Worm (Caenorhabditis elegans) whole organism, young adult: ENCODE results near the gene hlh-31.

Experiments used
- B0019.2 ChIP-seq: fragments of 200-800 bp; sonication (Bioruptor generic); conservative IDR thresholded peaks from 2 replicates; pipeline ENCODE4 v1.3.6; 2022; ENCODE audit warnings: missing genetic modification reagents, missing genetic modification characterization, missing compliant biosample characterization
- B0261.1 ChIP-seq: sonication (generic microtip); optimal IDR thresholded peaks from 2 replicates; lab custom pipeline; 2016; ENCODE audit warnings: mild to moderate bottlenecking, missing genetic modification characterization, moderate library complexity, missing compliant biosample characterization
- B0336.3 ChIP-seq: fragments of 200-800 bp; sonication (Bioruptor generic); IDR thresholded peaks from 2 replicates; pipeline ENCODE4 v1.3.6; 2022; ENCODE audit warnings: missing genetic modification characterization, missing compliant biosample characterization
- D2030.7 ChIP-seq: fragments of 200-800 bp; sonication (Bioruptor generic); IDR thresholded peaks from 2 replicates; pipeline ENCODE4 v1.3.6; 2022; ENCODE audit warnings: missing genetic modification reagents, missing genetic modification characterization, missing compliant biosample characterization
- F22D6.2 ChIP-seq: sonication (generic microtip); optimal IDR thresholded peaks from 2 replicates; lab custom pipeline; 2016; ENCODE audit warnings: mild to moderate bottlenecking, missing genetic modification characterization, missing compliant biosample characterization
- F33H1.4 ChIP-seq: fragments of 200-800 bp; sonication (Bioruptor generic); IDR thresholded peaks from 2 replicates; pipeline ENCODE4 v1.3.6; 2022; ENCODE audit warnings: missing genetic modification reagents, missing genetic modification characterization, missing compliant biosample characterization
- T26A5.8 ChIP-seq: sonication (generic microtip); optimal IDR thresholded peaks from 2 replicates; lab custom pipeline; 2016; ENCODE audit warnings: missing genetic modification characterization, missing compliant biosample characterization
- Y79H2A.3 ChIP-seq: fragments of 200-800 bp; sonication (Bioruptor generic); conservative IDR thresholded peaks from 2 replicates; pipeline ENCODE4 v1.3.6; 2022; ENCODE audit warnings: missing genetic modification reagents, missing genetic modification characterization, missing compliant biosample characterization
- aptf-2 ChIP-seq: fragments of 200-800 bp; sonication (Bioruptor generic); conservative IDR thresholded peaks from 2 replicates; pipeline ENCODE4 v1.3.6; 2022; ENCODE audit warnings: missing genetic modification reagents, missing genetic modification characterization, missing compliant biosample characterization
- attf-3 ChIP-seq: fragments of 200-800 bp; sonication (Bioruptor generic); conservative IDR thresholded peaks from 2 replicates; pipeline ENCODE4 v1.3.6; 2022; ENCODE audit warnings: missing genetic modification reagents, missing genetic modification characterization, missing compliant biosample characterization
- attf-6 ChIP-seq: fragments of 200-800 bp; sonication (Bioruptor generic); IDR thresholded peaks from 2 replicates; pipeline ENCODE4 v1.3.6; 2022; ENCODE audit warnings: missing genetic modification reagents, missing genetic modification characterization, missing compliant biosample characterization
- ccch-3 ChIP-seq: fragments of 200-800 bp; sonication (Bioruptor generic); optimal IDR thresholded peaks from 2 replicates; lab custom pipeline; 2018; ENCODE audit warnings: mild to moderate bottlenecking, missing genetic modification characterization, missing compliant biosample characterization
- ceh-100 ChIP-seq: fragments of 200-800 bp; sonication (Bioruptor generic); IDR thresholded peaks from 2 replicates; pipeline ENCODE4 v1.3.6; 2022; ENCODE audit warnings: missing genetic modification reagents, missing genetic modification characterization, missing compliant biosample characterization
- ceh-79 ChIP-seq: sonication (generic microtip); optimal IDR thresholded peaks from 2 replicates; lab custom pipeline; 2017; ENCODE audit warnings: mild to moderate bottlenecking, missing genetic modification characterization, missing compliant biosample characterization
- dpff-1 ChIP-seq: sonication (generic microtip); optimal IDR thresholded peaks from 2 replicates; lab custom pipeline; 2017; ENCODE audit warnings: mild to moderate bottlenecking, missing genetic modification characterization, missing compliant biosample characterization
- dpl-1 ChIP-seq: fragments of 150-350 bp; optimal IDR thresholded peaks from 2 replicates; lab custom pipeline; 2014; ENCODE audit warnings: missing biosample characterization, missing genetic modification reagents, missing genetic modification characterization
- egl-18 ChIP-seq: fragments of 200-800 bp; sonication (Bioruptor generic); IDR thresholded peaks from 2 replicates; pipeline ENCODE4 v1.3.6; 2022; ENCODE audit warnings: missing genetic modification reagents, missing genetic modification characterization, missing compliant biosample characterization
- ekl-4 ChIP-seq: fragments of 200-800 bp; sonication (Bioruptor generic); IDR thresholded peaks from 2 replicates; pipeline ENCODE4 v1.3.6; 2022; ENCODE audit warnings: missing genetic modification reagents, missing genetic modification characterization, missing compliant biosample characterization
- hmg-20 ChIP-seq: fragments of 200-800 bp; sonication (Bioruptor generic); IDR thresholded peaks from 2 replicates; pipeline ENCODE4 v1.3.6; 2022; ENCODE audit warnings: missing genetic modification reagents, missing genetic modification characterization, missing compliant biosample characterization
- hrde-1 ChIP-seq: sonication (generic microtip); optimal IDR thresholded peaks from 2 replicates; lab custom pipeline; 2016; ENCODE audit warnings: missing genetic modification characterization, mild to moderate bottlenecking, missing compliant biosample characterization, moderate library complexity, missing genotype, missing genetic modification reagents, borderline replicate concordance
- lag-1 ChIP-seq: fragments of 200-800 bp; sonication (Bioruptor generic); IDR thresholded peaks from 2 replicates; pipeline ENCODE4 v1.3.6; 2022; ENCODE audit warnings: missing genetic modification reagents, missing genetic modification characterization, missing compliant biosample characterization
- let-607 ChIP-seq, 2 experiments: fragments of 200-800 bp in 1 of 2; sonication (Bioruptor generic) in 1 of 2; sonication (generic microtip) in 1 of 2; optimal IDR thresholded peaks; 2 replicates each; lab custom pipeline; 2016 to 2018; ENCODE audit warnings: mild to moderate bottlenecking in 2 of 2, missing compliant biosample characterization in 2 of 2, missing genetic modification characterization in 2 of 2, moderate library complexity in 2 of 2, missing genotype in 1 of 2
- lin-26 ChIP-seq: fragments of 200-800 bp; sonication (Bioruptor generic); IDR thresholded peaks from 2 replicates; pipeline ENCODE4 v1.3.6; 2022; ENCODE audit warnings: missing genetic modification reagents, missing genetic modification characterization, missing compliant biosample characterization
- mcd-1 ChIP-seq: fragments of 200-800 bp; sonication (Bioruptor generic); IDR thresholded peaks from 2 replicates; pipeline ENCODE4 v1.3.6; 2022; ENCODE audit warnings: missing genetic modification reagents, missing genetic modification characterization, missing compliant biosample characterization
- nfya-1 ChIP-seq: sonication (generic microtip); optimal IDR thresholded peaks from 2 replicates; lab custom pipeline; 2017; ENCODE audit warnings: antibody characterized with exemption, missing compliant biosample characterization, missing genetic modification characterization, borderline replicate concordance; ENCODE audit not compliant: insufficient read depth
- nfyb-1 ChIP-seq: fragments of 200-800 bp; sonication (Bioruptor generic); IDR thresholded peaks from 2 replicates; pipeline ENCODE4 v1.3.6; 2022; ENCODE audit warnings: missing genetic modification reagents, missing genetic modification characterization, missing compliant biosample characterization
- nhr-27 ChIP-seq: fragments of 200-800 bp; sonication (Bioruptor generic); optimal IDR thresholded peaks from 2 replicates; lab custom pipeline; 2018; ENCODE audit warnings: mild to moderate bottlenecking, missing genetic modification characterization, moderate library complexity, missing compliant biosample characterization
- nhr-90 ChIP-seq: sonication (generic microtip); optimal IDR thresholded peaks from 2 replicates; lab custom pipeline; 2016; ENCODE audit warnings: missing genotype, mild to moderate bottlenecking, missing genetic modification characterization, missing compliant biosample characterization
- rec-8 ChIP-seq, 2 experiments: sonication (generic microtip); optimal IDR thresholded peaks; 2 replicates each; lab custom pipeline; 2016; ENCODE audit warnings: mild to moderate bottlenecking in 2 of 2, missing genetic modification characterization in 2 of 2, missing genetic modification reagents in 2 of 2, missing genotype in 2 of 2, missing biosample characterization in 1 of 2, missing compliant biosample characterization in 1 of 2, moderate library complexity in 1 of 2
- sdz-38 ChIP-seq: sonication (generic microtip); optimal IDR thresholded peaks from 2 replicates; lab custom pipeline; 2016; ENCODE audit warnings: missing genotype, missing genetic modification characterization, missing compliant biosample characterization
- sea-2 ChIP-seq: fragments of 200-800 bp; sonication (Bioruptor generic); IDR thresholded peaks from 2 replicates; pipeline ENCODE4 v1.3.6; 2022; ENCODE audit warnings: missing genetic modification characterization, missing compliant biosample characterization
- snpc-1.1 ChIP-seq: sonication (generic microtip); optimal IDR thresholded peaks from 2 replicates; lab custom pipeline; 2017; ENCODE audit warnings: missing genetic modification characterization, mild to moderate bottlenecking, missing compliant biosample characterization, antibody characterized with exemption, moderate library complexity, missing genotype, missing genetic modification reagents; ENCODE audit not compliant: insufficient read depth
- snpc-4 ChIP-seq, 5 experiments: fragments of 150-350 bp in 1 of 5; sonication (generic microtip) in 4 of 5; optimal IDR thresholded peaks; 2 replicates each; lab custom pipeline; 2014 to 2018; ENCODE audit warnings: missing genetic modification characterization in 5 of 5, missing biosample characterization in 3 of 5, antibody characterized with exemption in 2 of 5, mild to moderate bottlenecking in 2 of 5, missing compliant biosample characterization in 2 of 5, missing genotype in 2 of 5, moderate library complexity in 2 of 5, missing genetic modification reagents in 1 of 5
- zim-3 ChIP-seq: sonication (generic microtip); optimal IDR thresholded peaks from 2 replicates; lab custom pipeline; 2017; ENCODE audit warnings: mild to moderate bottlenecking, missing genetic modification characterization, moderate library complexity, missing compliant biosample characterization
- ztf-18 ChIP-seq: sonication (generic microtip); optimal IDR thresholded peaks from 2 replicates; lab custom pipeline; 2016; ENCODE audit warnings: missing genotype, mild to moderate bottlenecking, missing genetic modification characterization, missing compliant biosample characterization

Gene hlh-31

ce11 chrIV:16280614-16281013 lies 23.2 kb downstream of the hlh-31 start, which contains the start of gene clec-191:
Gene clec-191 (minus strand): TSS chrIV:16280714.
- no peak for TF ChIP-seq D2030.7 (GFP tag; lab: Robert Waterston, UW)
- no peak for TF ChIP-seq nfyb-1 (GFP tag; lab: Robert Waterston, UW)
- TF ChIP-seq B0019.2: no peak
- no peak for TF ChIP-seq F33H1.4 (GFP tag; lab: Robert Waterston, UW)
- TF ChIP-seq aptf-2: no peak
- no peak for TF ChIP-seq T26A5.8 (tag; lab: Kevin White, UChicago)
- TF ChIP-seq dpl-1 (GFP tag; lab: Kevin White, UChicago): no peak
- no peak for TF ChIP-seq attf-6 (GFP tag; lab: Robert Waterston, UW)
- no peak for TF ChIP-seq ceh-100 (GFP tag; lab: Robert Waterston, UW)
- no peak for TF ChIP-seq zim-3 (tag; lab: Kevin White, UChicago)
- TF ChIP-seq, all 124 proteins: peak for 0

- no peak for TF ChIP-seq attf-3
- TF ChIP-seq hrde-1 (tag; lab: Kevin White, UChicago): no peak
- no peak for TF ChIP-seq nfya-1 (tag; lab: Kevin White, UChicago)
- TF ChIP-seq ccch-3 (GFP tag; lab: Kevin White, UChicago): no peak
- no peak for TF ChIP-seq rec-8 (tag; optimal IDR thresholded peaks at IDR 0.05; lab: Kevin White, UChicago)
- no peak for TF ChIP-seq mcd-1 (GFP tag; lab: Robert Waterston, UW)
- TF ChIP-seq lag-1: no peak
- no peak for TF ChIP-seq egl-18 (GFP tag; lab: Robert Waterston, UW)
- TF ChIP-seq B0019.2: no peak
- no peak for TF ChIP-seq lin-26 (GFP tag; lab: Robert Waterston, UW)
- TF ChIP-seq Y79H2A.3: no peak
- no peak for TF ChIP-seq D2030.7 (GFP tag; lab: Robert Waterston, UW)
- TF ChIP-seq snpc-1.1 (tag; lab: Kevin White, UChicago): no peak
- no peak for TF ChIP-seq nhr-27 (tag; lab: Kevin White, UChicago)
- no peak for TF ChIP-seq hmg-20
- TF ChIP-seq B0261.1: no peak
- no peak for TF ChIP-seq ekl-4 (GFP tag; lab: Robert Waterston, UW)
Measured at ce11 chrIV:16290745-16291144, 33.3 kb downstream of the hlh-31 start, which contains the start of gene srz-75. Gene srz-75 (minus strand): TSS chrIV:16290845.

ce11 chrIV:16293889-16294288 lies 36.5 kb downstream of the hlh-31 start:
- no peak for TF ChIP-seq nfya-1 (tag; lab: Kevin White, UChicago)
- TF ChIP-seq, all 124 proteins: peak for 0

ce11 chrIV:16298851-16299250 lies 41.4 kb downstream of the hlh-31 start, which contains the start of gene srz-72:
Gene srz-72 (plus strand): TSS chrIV:16299151.
- no peak for TF ChIP-seq dpff-1
- TF ChIP-seq ceh-79 (tag; lab: Kevin White, UChicago): no peak
- TF ChIP-seq sdz-38 (tag; lab: Kevin White, UChicago): no peak
- no peak for TF ChIP-seq ztf-18
- TF ChIP-seq ekl-4 (GFP tag; lab: Robert Waterston, UW): no peak
- no peak for TF ChIP-seq D2030.7 (GFP tag; lab: Robert Waterston, UW)
- TF ChIP-seq nhr-90: no peak
- no peak for TF ChIP-seq F22D6.2
- no peak for TF ChIP-seq B0261.1
- TF ChIP-seq snpc-4 (GFP tag; optimal IDR thresholded peaks at IDR 0.05; lab: Kevin White, UChicago): no peak
- no peak for TF ChIP-seq snpc-4 (tag; optimal IDR thresholded peaks at IDR 0.05; lab: Kevin White, UChicago)
- TF ChIP-seq B0336.3 (GFP tag; lab: Robert Waterston, UW): no peak
- no peak for TF ChIP-seq sea-2 (GFP tag; lab: Robert Waterston, UW)
- TF ChIP-seq lag-1: no peak
- TF ChIP-seq let-607 (tag; optimal IDR thresholded peaks at IDR 0.05; lab: Kevin White, UChicago): no peak
- TF ChIP-seq F33H1.4 (GFP tag; lab: Robert Waterston, UW): no peak
